Worm (Caenorhabditis elegans) whole organism, young adult: ENCODE results near the gene Y51H4A.941.
A peak's percentile ranks its signal among the peaks of the same experiment; 100 is the strongest.

Source experiments
- B0035.1 ChIP-seq: sonication (generic microtip); optimal IDR thresholded peaks from 2 replicates; lab custom pipeline; 2016; ENCODE audit warnings: missing genetic modification characterization, mild to moderate bottlenecking, missing compliant biosample characterization, missing genotype, missing genetic modification reagents
- B0261.1 ChIP-seq: sonication (generic microtip); optimal IDR thresholded peaks from 2 replicates; lab custom pipeline; 2016; ENCODE audit warnings: mild to moderate bottlenecking, missing genetic modification characterization, moderate library complexity, missing compliant biosample characterization
- F10E7.11 ChIP-seq: sonication (generic microtip); optimal IDR thresholded peaks from 2 replicates; lab custom pipeline; 2017; ENCODE audit warnings: mild to moderate bottlenecking, missing genetic modification characterization, moderate library complexity, missing compliant biosample characterization
- F49E8.2 ChIP-seq: sonication (generic microtip); optimal IDR thresholded peaks from 3 replicates; lab custom pipeline; 2017; ENCODE audit warnings: missing genetic modification characterization, mild to moderate bottlenecking, missing compliant biosample characterization, antibody characterized with exemption, moderate library complexity; ENCODE audit not compliant: insufficient read depth
- F55B11.4 ChIP-seq: sonication (generic microtip); optimal IDR thresholded peaks from 2 replicates; lab custom pipeline; 2016; ENCODE audit warnings: missing compliant biosample characterization, missing genetic modification characterization, borderline replicate concordance; ENCODE audit not compliant: insufficient read depth
- T26A5.8 ChIP-seq: sonication (generic microtip); optimal IDR thresholded peaks from 2 replicates; lab custom pipeline; 2016; ENCODE audit warnings: missing genetic modification characterization, missing compliant biosample characterization
- Y53G8AR.9 ChIP-seq: fragments of 200-800 bp; sonication (Bioruptor generic); conservative IDR thresholded peaks from 2 replicates; pipeline ENCODE4 v1.3.6; 2022; ENCODE audit warnings: missing genetic modification reagents, missing genetic modification characterization, missing compliant biosample characterization
- Y95B8A.8 ChIP-seq: fragments of 200-800 bp; sonication (Bioruptor generic); IDR thresholded peaks from 2 replicates; pipeline ENCODE4 v1.3.6; 2022; ENCODE audit warnings: missing genetic modification reagents, missing genetic modification characterization, missing compliant biosample characterization
- ama-1 ChIP-seq, 3 experiments: fragments of 150-350 bp in 1 of 3; sonication (generic microtip) in 2 of 3; optimal IDR thresholded peaks; 2 replicates each; lab custom pipeline; 2014 to 2018; ENCODE audit warnings: missing biosample characterization in 2 of 3, missing genetic modification characterization in 2 of 3, missing genetic modification reagents in 2 of 3
- aptf-2 ChIP-seq: fragments of 200-800 bp; sonication (Bioruptor generic); conservative IDR thresholded peaks from 2 replicates; pipeline ENCODE4 v1.3.6; 2022; ENCODE audit warnings: missing genetic modification reagents, missing genetic modification characterization, missing compliant biosample characterization
- aptf-3 ChIP-seq: fragments of 200-800 bp; sonication (Bioruptor generic); IDR thresholded peaks from 2 replicates; pipeline ENCODE4 v1.3.6; 2022; ENCODE audit warnings: missing genetic modification characterization, missing compliant biosample characterization
- attf-5 ChIP-seq: fragments of 200-800 bp; sonication (Bioruptor generic); optimal IDR thresholded peaks from 2 replicates; lab custom pipeline; 2018; ENCODE audit warnings: mild to moderate bottlenecking, missing genetic modification characterization, missing compliant biosample characterization
- attf-6 ChIP-seq: fragments of 200-800 bp; sonication (Bioruptor generic); IDR thresholded peaks from 2 replicates; pipeline ENCODE4 v1.3.6; 2022; ENCODE audit warnings: missing genetic modification reagents, missing genetic modification characterization, missing compliant biosample characterization
- bed-1 ChIP-seq: fragments of 200-800 bp; sonication (Bioruptor generic); IDR thresholded peaks from 2 replicates; pipeline ENCODE4 v1.3.6; 2022; ENCODE audit warnings: missing genetic modification reagents, missing genetic modification characterization, missing compliant biosample characterization
- cebp-1 ChIP-seq, 2 experiments: fragments of 200-800 bp in 1 of 2; sonication (Bioruptor generic) in 1 of 2; sonication (generic microtip) in 1 of 2; IDR thresholded peaks in 1 of 2; optimal IDR thresholded peaks in 1 of 2; 2 replicates each; pipeline versions ENCODE4 v1.3.6 to Lab custom; 2017 to 2022; ENCODE audit warnings: missing compliant biosample characterization in 2 of 2, missing genetic modification characterization in 2 of 2, mild to moderate bottlenecking in 1 of 2, missing genetic modification reagents in 1 of 2, moderate library complexity in 1 of 2
- ceh-58 ChIP-seq: fragments of 200-800 bp; sonication (Bioruptor generic); IDR thresholded peaks from 2 replicates; pipeline ENCODE4 v1.3.6; 2022; ENCODE audit warnings: missing genetic modification characterization, missing compliant biosample characterization
- ceh-79 ChIP-seq: sonication (generic microtip); optimal IDR thresholded peaks from 2 replicates; lab custom pipeline; 2017; ENCODE audit warnings: mild to moderate bottlenecking, missing genetic modification characterization, missing compliant biosample characterization
- dpl-1 ChIP-seq: fragments of 150-350 bp; optimal IDR thresholded peaks from 2 replicates; lab custom pipeline; 2014; ENCODE audit warnings: missing biosample characterization, missing genetic modification reagents, missing genetic modification characterization
- fkh-3 ChIP-seq: sonication (generic microtip); optimal IDR thresholded peaks from 2 replicates; lab custom pipeline; 2016; ENCODE audit warnings: mild to moderate bottlenecking, missing genetic modification characterization, missing compliant biosample characterization
- him-1 ChIP-seq: sonication (generic microtip); optimal IDR thresholded peaks from 2 replicates; lab custom pipeline; 2016; ENCODE audit warnings: missing genotype, missing genetic modification reagents, missing genetic modification characterization, missing compliant biosample characterization
- hlh-26 ChIP-seq: fragments of 200-800 bp; sonication (Bioruptor generic); conservative IDR thresholded peaks from 2 replicates; pipeline ENCODE4 v1.3.6; 2022; ENCODE audit warnings: missing genetic modification reagents, missing genetic modification characterization, missing compliant biosample characterization
- hmg-1.2 ChIP-seq: fragments of 200-800 bp; sonication (Bioruptor generic); IDR thresholded peaks from 2 replicates; pipeline ENCODE4 v1.3.6; 2022; ENCODE audit warnings: missing genetic modification reagents, missing genetic modification characterization, missing compliant biosample characterization
- hrde-1 ChIP-seq: sonication (generic microtip); optimal IDR thresholded peaks from 2 replicates; lab custom pipeline; 2016; ENCODE audit warnings: missing genetic modification characterization, mild to moderate bottlenecking, missing compliant biosample characterization, moderate library complexity, missing genotype, missing genetic modification reagents, borderline replicate concordance
- lag-1 ChIP-seq: fragments of 200-800 bp; sonication (Bioruptor generic); IDR thresholded peaks from 2 replicates; pipeline ENCODE4 v1.3.6; 2022; ENCODE audit warnings: missing genetic modification reagents, missing genetic modification characterization, missing compliant biosample characterization
- lin-26 ChIP-seq: fragments of 200-800 bp; sonication (Bioruptor generic); IDR thresholded peaks from 2 replicates; pipeline ENCODE4 v1.3.6; 2022; ENCODE audit warnings: missing genetic modification reagents, missing genetic modification characterization, missing compliant biosample characterization
- lin-40 ChIP-seq: sonication (generic microtip); optimal IDR thresholded peaks from 2 replicates; lab custom pipeline; 2016; ENCODE audit warnings: missing genetic modification characterization, mild to moderate bottlenecking, missing compliant biosample characterization, missing genotype, missing genetic modification reagents
- madf-3 ChIP-seq: fragments of 200-800 bp; sonication (Bioruptor generic); IDR thresholded peaks from 2 replicates; pipeline ENCODE4 v1.3.6; 2022; ENCODE audit warnings: missing genetic modification reagents, missing genetic modification characterization, missing compliant biosample characterization
- mel-28 ChIP-seq: sonication (generic microtip); optimal IDR thresholded peaks from 2 replicates; lab custom pipeline; 2016; ENCODE audit warnings: borderline replicate concordance, mild to moderate bottlenecking, missing genetic modification characterization, missing compliant biosample characterization
- nfya-1 ChIP-seq: sonication (generic microtip); optimal IDR thresholded peaks from 2 replicates; lab custom pipeline; 2017; ENCODE audit warnings: antibody characterized with exemption, missing compliant biosample characterization, missing genetic modification characterization, borderline replicate concordance; ENCODE audit not compliant: insufficient read depth
- nfya-2 ChIP-seq: fragments of 200-800 bp; sonication (Bioruptor generic); IDR thresholded peaks from 2 replicates; pipeline ENCODE4 v1.3.6; 2022; ENCODE audit warnings: missing genetic modification reagents, missing genetic modification characterization, missing compliant biosample characterization
- nhr-27 ChIP-seq: fragments of 200-800 bp; sonication (Bioruptor generic); optimal IDR thresholded peaks from 2 replicates; lab custom pipeline; 2018; ENCODE audit warnings: mild to moderate bottlenecking, missing genetic modification characterization, moderate library complexity, missing compliant biosample characterization
- nhr-80 ChIP-seq: sonication (generic microtip); optimal IDR thresholded peaks from 2 replicates; lab custom pipeline; 2016; ENCODE audit warnings: missing genetic modification characterization, missing compliant biosample characterization
- pha-4 ChIP-seq: fragments of 150-350 bp; sonication (generic microtip); optimal IDR thresholded peaks from 2 replicates; lab custom pipeline; 2014; ENCODE audit warnings: missing biosample characterization, missing genetic modification reagents, missing genetic modification characterization
- rec-8 ChIP-seq, 2 experiments: sonication (generic microtip); optimal IDR thresholded peaks; 2 replicates each; lab custom pipeline; 2016; ENCODE audit warnings: mild to moderate bottlenecking in 2 of 2, missing genetic modification characterization in 2 of 2, missing genetic modification reagents in 2 of 2, missing genotype in 2 of 2, missing biosample characterization in 1 of 2, missing compliant biosample characterization in 1 of 2, moderate library complexity in 1 of 2
- rpc-1 ChIP-seq, 2 experiments: fragments of 150-350 bp in 1 of 2; sonication (generic microtip) in 1 of 2; optimal IDR thresholded peaks; 2 replicates each; lab custom pipeline; 2014 to 2018; ENCODE audit warnings: missing biosample characterization in 1 of 2, missing genetic modification characterization in 1 of 2, missing genetic modification reagents in 1 of 2, missing genotype in 1 of 2
- snpc-1.3 ChIP-seq: sonication (generic microtip); optimal IDR thresholded peaks from 2 replicates; lab custom pipeline; 2017; ENCODE audit warnings: missing genetic modification characterization, mild to moderate bottlenecking, missing compliant biosample characterization, antibody characterized with exemption, moderate library complexity, missing genotype, missing genetic modification reagents; ENCODE audit not compliant: insufficient read depth
- tbp1 ChIP-seq: fragments of 200-800 bp; sonication (Bioruptor generic); optimal IDR thresholded peaks from 2 replicates; lab custom pipeline; 2018; ENCODE audit warnings: mild to moderate bottlenecking, missing genetic modification characterization, missing compliant biosample characterization
- tlf-1 ChIP-seq: fragments of 200-800 bp; sonication (Bioruptor generic); optimal IDR thresholded peaks from 2 replicates; lab custom pipeline; 2018; ENCODE audit warnings: mild to moderate bottlenecking, missing genetic modification characterization, missing compliant biosample characterization
- unc-130 ChIP-seq: sonication (generic microtip); optimal IDR thresholded peaks from 2 replicates; lab custom pipeline; 2016; ENCODE audit warnings: missing genetic modification reagents, missing genetic modification characterization, missing compliant biosample characterization
- unc-62 ChIP-seq: fragments of 150-350 bp; optimal IDR thresholded peaks from 2 replicates; lab custom pipeline; 2014; ENCODE audit warnings: missing biosample characterization, missing genetic modification reagents, missing genetic modification characterization
- zim-3 ChIP-seq: sonication (generic microtip); optimal IDR thresholded peaks from 2 replicates; lab custom pipeline; 2017; ENCODE audit warnings: mild to moderate bottlenecking, missing genetic modification characterization, moderate library complexity, missing compliant biosample characterization
- ztf-18 ChIP-seq: sonication (generic microtip); optimal IDR thresholded peaks from 2 replicates; lab custom pipeline; 2016; ENCODE audit warnings: missing genotype, mild to moderate bottlenecking, missing genetic modification characterization, missing compliant biosample characterization
- ztf-22 ChIP-seq: fragments of 200-800 bp; sonication (Bioruptor generic); optimal IDR thresholded peaks from 2 replicates; lab custom pipeline; 2018; ENCODE audit warnings: mild to moderate bottlenecking, missing genetic modification characterization, moderate library complexity, missing compliant biosample characterization
- ztf-25 ChIP-seq: fragments of 200-800 bp; sonication (Bioruptor generic); IDR thresholded peaks from 2 replicates; pipeline ENCODE4 v1.3.6; 2022; ENCODE audit warnings: missing genetic modification reagents, missing genetic modification characterization, missing compliant biosample characterization
- ztf-26 ChIP-seq: sonication (generic microtip); optimal IDR thresholded peaks from 2 replicates; lab custom pipeline; 2017; ENCODE audit warnings: missing genetic modification characterization, missing compliant biosample characterization
- ztf-6 ChIP-seq: fragments of 200-800 bp; sonication (Bioruptor generic); IDR thresholded peaks from 2 replicates; pipeline ENCODE4 v1.3.6; 2022; ENCODE audit warnings: missing genetic modification reagents, missing genetic modification characterization, missing compliant biosample characterization

Gene Y51H4A.941

ce11 chrIV:16656232-16656631 is 38.2 kb downstream of the Y51H4A.941 start, which contains the start of gene tsr-2:
Gene tsr-2, plus strand, starts transcription at chrIV:16656613.
- no peak for TF ChIP-seq mel-28 (tag; lab: Kevin White, UChicago)
- TF ChIP-seq lin-26 (GFP tag; lab: Robert Waterston, UW): no peak
- 0 out of 2 replicates have a peak, but pooled peaks have one; percentile 32 for TF ChIP-seq cebp-1 (GFP tag; IDR thresholded peaks at IDR 0.05; lab: Robert Waterston, UW)
- peak; percentile 95 for TF ChIP-seq cebp-1 (tag; optimal IDR thresholded peaks at IDR 0.05; lab: Kevin White, UChicago)
- TF ChIP-seq aptf-3 (GFP tag; lab: Robert Waterston, UW): peak; percentile 15; the same call in 1 of the 2 replicates
- peak; percentile 80 for TF ChIP-seq ztf-26 (tag; lab: Kevin White, UChicago)
- no peak for TF ChIP-seq B0035.1 (tag; lab: Kevin White, UChicago)
- no peak for TF ChIP-seq fkh-3 (tag; lab: Kevin White, UChicago)
- peak; percentile 85 for TF ChIP-seq F49E8.2 (tag; lab: Kevin White, UChicago)
- peak; percentile 67 for TF ChIP-seq snpc-1.3 (tag; lab: Kevin White, UChicago)
- TF ChIP-seq bed-1: no peak
- TF ChIP-seq nfya-2 (GFP tag; lab: Robert Waterston, UW): no peak
- no peak for TF ChIP-seq F10E7.11 (tag; lab: Kevin White, UChicago)
- no peak for TF ChIP-seq zim-3 (tag; lab: Kevin White, UChicago)
- peak; percentile 63 for TF ChIP-seq hmg-1.2 (GFP tag; lab: Robert Waterston, UW)
- no peak for TF ChIP-seq T26A5.8 (tag; lab: Kevin White, UChicago)
- TF ChIP-seq nhr-80: peak; percentile 33
- peak; percentile 79 for TF ChIP-seq tlf-1 (GFP tag; lab: Kevin White, UChicago)
- TF ChIP-seq attf-6: peak; percentile 94
- peak; percentile 76 for TF ChIP-seq tbp1 (GFP tag; lab: Kevin White, UChicago)
- TF ChIP-seq unc-62 (GFP tag; lab: Kevin White, UChicago): no peak
- no peak for TF ChIP-seq nfya-1 (tag; lab: Kevin White, UChicago)
- peak; percentile 89 for TF ChIP-seq attf-5 (GFP tag; lab: Kevin White, UChicago)
- TF ChIP-seq ama-1 (optimal IDR thresholded peaks at IDR 0.05; lab: Kevin White, UChicago): no peak
- TF ChIP-seq ama-1 (GFP tag; optimal IDR thresholded peaks at IDR 0.05; lab: Kevin White, UChicago): no peak
- no peak for TF ChIP-seq ceh-58
- TF ChIP-seq ztf-6 (GFP tag; lab: Robert Waterston, UW): no peak
- peak; percentile 100 for TF ChIP-seq madf-3
- TF ChIP-seq unc-130: peak; percentile 5
- peak; percentile 13 for TF ChIP-seq ztf-18 (tag; lab: Kevin White, UChicago)
- TF ChIP-seq pha-4 (tag; lab: Kevin White, UChicago): no peak
- no peak for TF ChIP-seq F55B11.4
- no peak for TF ChIP-seq rec-8 (tag; optimal IDR thresholded peaks at IDR 0.05; lab: Kevin White, UChicago)
- no peak for TF ChIP-seq nhr-27 (tag; lab: Kevin White, UChicago)
- TF ChIP-seq lin-40 (tag; lab: Kevin White, UChicago): peak; percentile 91
- 0 out of 2 replicates have a peak, but pooled peaks have one; percentile 47 for TF ChIP-seq lag-1
- no peak for TF ChIP-seq ztf-25 (GFP tag; lab: Robert Waterston, UW)
- TF ChIP-seq ceh-79: no peak
- TF ChIP-seq ztf-22 (GFP tag; lab: Kevin White, UChicago): no peak
- peak; percentile 17 for TF ChIP-seq B0261.1 (tag; lab: Kevin White, UChicago)
- TF ChIP-seq dpl-1: peak; percentile 70
- TF ChIP-seq hrde-1 (tag; lab: Kevin White, UChicago): no peak
- peak; percentile 73 for TF ChIP-seq Y95B8A.8 (GFP tag; lab: Robert Waterston, UW)
- no peak for TF ChIP-seq him-1 (tag; lab: Kevin White, UChicago)
- TF ChIP-seq rpc-1 (optimal IDR thresholded peaks at IDR 0.05; lab: Kevin White, UChicago): peak; percentile 25
- no peak for TF ChIP-seq rpc-1 (tag; optimal IDR thresholded peaks at IDR 0.05; lab: Kevin White, UChicago)
- TF ChIP-seq hlh-26 (GFP tag; lab: Robert Waterston, UW): no peak
- peak; percentile 89 for TF ChIP-seq aptf-2
- TF ChIP-seq Y53G8AR.9 (GFP tag; lab: Robert Waterston, UW): peak; percentile 87
